Fruit fly (Drosophila melanogaster): ENCODE results near the gene CG16863.

DNA sequence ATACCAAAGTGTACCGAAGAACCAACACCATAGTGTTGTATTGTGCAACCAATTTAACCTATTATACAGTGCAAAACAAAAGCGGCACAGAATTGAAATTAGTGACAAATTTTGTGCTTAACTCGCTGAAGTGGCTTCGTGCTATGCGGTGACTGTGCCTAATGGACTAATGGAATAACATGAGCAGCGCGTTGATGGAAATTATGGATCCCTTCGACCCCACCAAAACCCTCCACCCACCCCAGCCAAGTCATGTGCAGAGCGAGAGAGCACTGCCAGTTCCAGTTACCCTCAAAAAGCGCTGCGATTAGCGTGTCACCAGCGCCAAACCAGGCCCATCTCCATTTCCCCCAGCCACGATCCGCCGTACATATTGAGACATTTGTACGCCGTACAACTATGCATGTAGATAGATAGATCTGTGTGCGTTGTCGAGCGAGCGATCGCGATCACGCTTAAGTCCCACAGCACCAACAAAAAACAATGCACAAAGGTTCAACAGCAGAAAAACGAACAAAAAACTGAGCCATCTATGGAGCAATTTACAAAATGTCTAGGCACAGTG lies 11.4 kb downstream of the CG16863 start:
- no peak for TF ChIP-seq CTCF (optimal IDR thresholded peaks at IDR 0.05)
- TF ChIP-seq CG8478 (optimal IDR thresholded peaks at IDR 0.05): no peak

All from S2 (cell line).